Fruit fly (Drosophila melanogaster) Kc167 (cell line): ENCODE data around the gene CG13004.

Experiments
- Myc ChIP-seq: fragments of >200 bp; optimal IDR thresholded peaks from 2 replicates; lab custom pipeline; 2017; ENCODE audit warnings: missing external identifiers
- Sin3A ChIP-seq: fragments of >200 bp; optimal IDR thresholded peaks from 2 replicates; lab custom pipeline; 2018; ENCODE audit warnings: missing external identifiers
- h ChIP-seq: fragments of >200 bp; optimal IDR thresholded peaks from 3 replicates; lab custom pipeline; 2018; ENCODE audit warnings: missing external identifiers
- insv ChIP-seq: fragments of >200 bp; optimal IDR thresholded peaks from 3 replicates; lab custom pipeline; 2018; ENCODE audit warnings: missing external identifiers
- psq ChIP-seq: fragments of >200 bp; optimal IDR thresholded peaks from 2 replicates; lab custom pipeline; 2017; ENCODE audit warnings: missing external identifiers
- ttk ChIP-seq: sonication (Bioruptor generic); optimal IDR thresholded peaks from 2 replicates; lab custom pipeline; 2017; ENCODE audit warnings: missing external identifiers

CG13004 gene

DNA sequence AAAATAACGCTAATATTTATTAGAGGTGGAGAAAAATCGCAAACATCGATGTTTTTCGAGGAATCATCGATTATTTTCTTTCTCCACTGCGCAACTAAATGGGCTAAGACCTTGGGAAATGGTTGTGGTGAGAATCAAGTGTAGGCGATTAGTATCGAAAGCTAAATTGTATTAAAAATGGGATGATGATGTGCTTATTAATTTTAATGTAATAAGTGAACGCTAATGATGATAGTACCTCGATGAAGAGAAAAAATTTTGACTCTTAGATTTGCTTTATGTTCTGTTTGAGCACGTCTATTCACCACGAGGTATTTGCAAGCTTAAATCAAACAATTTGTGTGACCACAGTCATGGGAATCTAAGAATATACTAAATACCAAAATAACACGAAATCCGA, 32.0 kb downstream of the CG13004 start, which contains the start of the genes Rai1 and CG13005:
TSS of gene Rai1 (minus strand) at position 46 of the 400 bp plus-strand sequence.
TSS of gene CG13005 (plus strand) at position 352 of the 400 bp plus-strand sequence.
- no peak for TF ChIP-seq h (lab: Kevin White, UChicago)
- no peak for TF ChIP-seq ttk (lab: Kevin White, UChicago)
- TF ChIP-seq Myc (lab: Kevin White, UChicago), result no peak
- no peak for TF ChIP-seq Sin3A (lab: Kevin White, UChicago)
- no peak for TF ChIP-seq insv
- no peak for TF ChIP-seq psq (lab: Kevin White, UChicago)

DNA sequence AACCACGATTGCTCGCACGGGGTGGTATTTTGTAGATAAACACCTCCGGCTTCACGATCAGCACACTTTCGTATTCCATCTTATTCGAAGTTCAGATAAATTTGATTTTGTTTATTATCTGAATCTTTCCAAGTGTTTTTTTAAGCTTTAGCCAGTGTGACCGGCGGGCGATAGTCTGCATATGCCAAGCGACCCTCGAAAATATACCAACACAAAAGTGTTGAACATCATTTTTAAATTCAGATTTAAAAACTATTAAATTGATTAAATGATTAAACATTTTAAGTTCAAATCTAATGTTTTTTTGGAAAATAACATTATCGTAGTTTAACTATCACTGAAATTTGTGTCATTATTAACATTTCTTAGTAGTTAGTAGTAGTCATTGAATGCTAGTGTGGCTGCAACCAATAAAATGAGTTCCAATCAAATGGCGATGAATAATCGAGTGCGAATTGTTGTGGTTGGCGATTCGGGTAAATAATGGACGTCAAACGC, 34.7 kb downstream of the CG13004 start, which contains the start of the genes CG9132 and CG4789:
TSS of gene CG9132 (minus strand) at position 181 of the 498 bp plus-strand sequence.
TSS of gene CG4789 (plus strand) at position 401 of the 498 bp plus-strand sequence.
- no peak for TF ChIP-seq Myc (lab: Kevin White, UChicago)
- TF ChIP-seq psq (lab: Kevin White, UChicago), result no peak
- no peak for TF ChIP-seq ttk (lab: Kevin White, UChicago)
- no peak for TF ChIP-seq h (lab: Kevin White, UChicago)
- no peak for TF ChIP-seq Sin3A (lab: Kevin White, UChicago)
- TF ChIP-seq insv, result no peak

DNA sequence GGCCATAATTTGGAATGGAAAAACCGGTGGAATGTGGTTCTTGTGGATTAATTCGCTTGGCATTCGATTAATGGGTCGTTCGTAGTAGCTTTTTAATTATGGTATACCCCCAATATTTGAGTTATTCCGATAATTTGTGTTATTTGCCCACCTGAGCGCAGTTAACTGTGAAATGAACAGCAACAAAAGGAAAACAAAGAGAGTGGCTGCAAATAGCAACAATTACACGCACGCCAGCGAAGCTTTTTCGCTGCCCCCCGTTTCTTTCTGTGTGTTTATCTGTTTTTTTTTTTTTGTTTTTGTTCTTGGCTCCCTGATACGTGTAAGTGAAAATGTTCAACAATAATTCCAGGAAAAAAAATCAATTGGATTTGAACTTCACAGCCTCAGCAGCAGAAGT, 35.4 kb downstream of the CG13004 start:
- TF ChIP-seq h (lab: Kevin White, UChicago) (no peak), ttk (lab: Kevin White, UChicago) (no peak), Myc (lab: Kevin White, UChicago) (no peak), psq (lab: Kevin White, UChicago) (no peak), insv (no peak), Sin3A (lab: Kevin White, UChicago) (no peak)

DNA sequence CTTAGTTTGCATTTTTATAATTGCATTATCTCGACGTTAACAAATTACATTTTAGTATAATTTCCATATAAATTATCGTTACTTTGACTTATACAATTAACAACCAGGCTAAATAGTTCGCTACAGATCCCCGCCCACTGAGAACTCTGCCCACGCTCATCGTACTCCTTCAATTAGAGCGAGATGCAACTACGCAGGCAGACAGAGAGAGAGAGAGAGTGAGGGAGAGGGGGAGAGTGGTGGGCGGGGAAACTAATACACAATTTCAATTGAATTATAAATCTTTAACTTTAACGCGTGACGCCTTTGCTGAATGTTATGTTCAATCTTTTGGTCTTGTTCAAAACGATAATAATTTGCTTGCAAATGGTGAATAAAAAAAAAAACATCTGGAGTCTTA, 37.2 kb downstream of the CG13004 start:
- no peak for TF ChIP-seq ttk (lab: Kevin White, UChicago)
- TF ChIP-seq Sin3A (lab: Kevin White, UChicago), result no peak
- TF ChIP-seq h (lab: Kevin White, UChicago), result no peak
- no peak for TF ChIP-seq psq (lab: Kevin White, UChicago)
- TF ChIP-seq Myc (lab: Kevin White, UChicago), result no peak
- TF ChIP-seq insv, result no peak

DNA sequence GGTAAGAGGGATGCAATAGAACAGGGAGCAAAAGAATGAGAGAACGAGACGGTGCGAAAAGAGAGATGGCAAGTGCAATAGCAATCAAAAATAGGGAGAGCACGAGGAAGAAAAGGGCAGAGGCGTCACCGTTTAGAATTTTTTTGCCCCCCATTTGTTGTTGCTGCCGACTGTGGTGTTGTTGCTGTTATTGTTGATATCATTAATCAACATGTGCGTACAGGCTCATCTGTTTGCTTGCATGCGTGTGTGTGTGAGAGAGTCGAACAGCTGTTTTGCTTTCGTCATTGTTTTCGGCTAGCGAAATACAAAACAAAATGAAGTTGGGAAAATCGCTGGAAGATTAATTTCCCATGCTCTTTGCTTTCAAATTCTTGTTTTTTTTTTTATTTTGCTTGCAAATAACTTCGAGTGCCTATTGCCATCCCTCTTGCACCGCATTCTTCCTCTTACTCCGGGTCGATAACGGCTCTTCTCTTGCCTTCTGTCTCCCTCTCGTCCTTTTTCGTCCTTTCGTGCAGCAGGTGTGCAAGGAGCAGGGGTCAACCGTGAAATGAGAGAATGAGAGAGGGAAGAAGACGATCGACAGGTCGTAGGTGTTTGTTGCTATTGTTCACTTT, 42.1 kb downstream of the CG13004 start:
- no peak for TF ChIP-seq psq (lab: Kevin White, UChicago)

DNA sequence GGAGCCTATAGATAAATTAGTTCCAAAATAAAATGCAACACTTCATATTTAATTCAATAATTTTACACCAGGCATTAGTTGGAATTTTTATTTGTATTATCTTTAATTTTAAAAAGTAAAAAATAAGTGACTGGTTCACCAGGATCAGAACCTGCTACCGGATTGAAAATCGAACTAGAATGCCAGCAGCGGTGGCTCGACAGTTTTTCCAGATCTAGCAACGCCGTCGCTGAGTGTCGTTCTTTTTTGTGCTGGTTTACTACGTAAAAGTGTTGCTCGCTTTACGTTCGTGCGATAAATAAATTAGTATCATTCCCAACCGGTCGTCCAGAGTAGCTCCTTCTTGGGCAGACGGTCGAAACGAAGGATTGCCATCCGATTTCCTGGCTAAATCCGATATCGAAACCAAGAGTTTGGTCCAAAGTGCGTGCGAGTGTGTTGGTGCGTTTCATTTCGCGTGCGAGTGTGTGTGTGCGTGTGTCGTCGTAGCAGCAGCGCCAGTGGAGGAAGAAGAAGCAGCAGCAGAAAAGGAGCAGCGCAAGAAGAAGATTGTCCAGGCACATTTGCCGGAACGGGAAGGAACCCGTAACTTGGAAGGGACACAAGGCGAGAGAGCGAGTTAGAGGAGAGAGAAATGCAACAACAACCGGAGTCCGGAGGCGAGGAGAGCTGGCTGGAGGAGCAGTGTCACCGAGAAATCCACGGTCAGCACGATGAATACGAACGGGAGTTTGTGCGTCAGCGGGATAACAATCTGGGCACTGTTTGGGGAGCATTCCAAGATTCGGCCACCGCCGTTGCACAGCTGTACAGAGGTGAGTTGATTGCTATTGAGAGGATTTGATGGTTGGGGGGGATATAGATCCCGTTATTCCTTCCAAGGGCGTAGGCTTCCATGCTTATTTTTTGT, 43.1 kb downstream of the CG13004 start, which contains the start of gene CG4768:
TSS of gene CG4768 (plus strand) at position 200 of the 910 bp plus-strand sequence.
- no peak for TF ChIP-seq Myc (lab: Kevin White, UChicago)
- no peak for TF ChIP-seq insv
- TF ChIP-seq h (lab: Kevin White, UChicago), result no peak
- no peak for TF ChIP-seq psq (lab: Kevin White, UChicago)
- no peak for TF ChIP-seq Sin3A (lab: Kevin White, UChicago)

DNA sequence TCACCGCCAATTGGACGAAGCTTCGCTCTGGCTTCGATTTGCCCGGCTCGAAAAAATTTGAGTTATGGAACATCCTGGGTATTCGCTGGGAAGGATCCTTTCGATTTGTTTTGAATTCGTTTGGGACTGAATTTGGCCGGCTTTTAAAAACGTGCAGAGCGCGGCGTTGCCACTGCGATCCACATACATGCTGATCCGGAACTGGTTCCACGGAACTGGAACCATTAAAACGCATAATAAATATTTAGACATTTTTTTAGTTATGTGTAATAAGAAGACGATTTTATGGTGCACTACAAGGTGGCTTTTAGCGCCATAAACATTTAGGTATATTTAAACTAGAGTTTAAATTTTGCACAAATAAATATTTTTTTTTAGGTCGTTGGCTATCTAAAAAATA, 44.3 kb downstream of the CG13004 start, which contains the start of gene Rrp45:
TSS of gene Rrp45 (minus strand) at position 209 of the 400 bp plus-strand sequence.
- TF ChIP-seq psq (lab: Kevin White, UChicago) (no peak), ttk (lab: Kevin White, UChicago) (no peak), Sin3A (lab: Kevin White, UChicago) (no peak)

DNA sequence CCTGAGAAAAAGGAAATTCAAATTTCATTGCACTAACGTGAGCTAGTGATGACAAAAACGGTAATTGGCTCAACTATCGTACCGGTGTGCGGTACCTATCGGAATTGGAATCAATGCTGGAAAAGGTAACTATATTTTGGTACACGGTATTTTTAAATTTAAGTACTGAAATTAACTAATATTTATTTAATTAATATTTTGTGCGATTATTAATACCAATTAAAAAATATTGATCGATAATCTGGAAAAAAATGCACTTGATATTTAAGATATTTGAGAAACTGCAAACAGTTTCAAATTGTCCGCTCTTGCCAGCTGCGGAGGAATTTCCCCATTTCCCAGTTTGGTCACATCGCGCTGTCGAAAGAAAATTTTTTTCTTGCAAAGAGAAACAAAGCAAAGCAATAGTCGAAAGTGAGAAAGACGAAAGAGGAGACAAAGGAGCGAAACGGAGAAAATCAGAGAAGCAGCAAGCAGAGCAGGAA, 47.9 kb downstream of the CG13004 start:
- TF ChIP-seq insv, result no peak

DNA sequence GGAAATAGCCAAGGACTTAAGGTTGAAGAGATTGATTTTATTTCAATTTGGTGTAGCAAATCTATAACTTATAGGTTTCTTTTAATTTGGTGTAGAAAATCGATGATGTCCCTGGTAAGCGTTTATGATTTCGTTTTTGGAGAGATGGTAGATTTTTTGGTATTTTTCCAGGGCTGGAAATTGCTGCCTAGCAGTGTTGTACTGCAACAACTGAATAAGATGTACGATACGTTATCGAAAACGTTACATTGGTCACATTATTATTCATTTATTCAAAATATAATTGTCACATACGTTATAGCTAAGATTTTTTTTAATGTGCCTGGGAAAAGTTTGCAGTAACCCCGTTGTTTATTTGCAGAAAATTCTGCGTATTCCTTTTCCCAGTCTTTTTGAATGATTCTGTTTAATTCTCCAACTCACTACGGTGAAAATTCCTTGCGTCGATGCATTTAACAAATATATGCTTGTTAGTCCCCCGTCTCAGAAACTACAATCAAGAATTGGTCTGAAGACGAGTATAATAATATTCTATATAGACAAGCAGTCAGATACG, 48.4 kb downstream of the CG13004 start, which contains the start of the genes CG9609 and Sap30:
TSS of gene CG9609 (minus strand) at position 149 of the 556 bp plus-strand sequence.
TSS of gene Sap30 (plus strand) at position 424 of the 556 bp plus-strand sequence.
- no peak for TF ChIP-seq Sin3A (lab: Kevin White, UChicago)
- no peak for TF ChIP-seq psq (lab: Kevin White, UChicago)
- no peak for TF ChIP-seq h (lab: Kevin White, UChicago)
- no peak for TF ChIP-seq Myc (lab: Kevin White, UChicago)
- TF ChIP-seq ttk (lab: Kevin White, UChicago), result no peak
- TF ChIP-seq insv, result no peak

DNA sequence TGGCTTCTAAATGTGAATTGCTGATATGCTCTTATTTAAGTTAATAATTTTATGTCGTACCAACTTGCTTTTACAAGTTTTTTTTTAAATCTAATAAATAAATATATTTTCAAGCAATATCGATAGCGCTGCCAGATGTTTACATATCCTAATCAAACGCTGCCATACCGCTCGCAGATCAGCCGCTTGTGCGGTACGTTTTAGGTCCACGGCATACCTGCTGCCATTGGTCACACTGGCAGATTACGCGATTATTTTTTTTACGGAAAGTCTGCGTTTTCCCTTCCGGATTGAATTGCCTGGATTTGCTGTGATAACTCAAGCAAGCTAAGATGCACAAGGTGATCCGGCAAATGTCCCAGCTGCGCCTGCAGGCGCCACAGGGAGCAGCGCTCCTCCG, 51.6 kb downstream of the CG13004 start, which contains the start of gene mRpL22:
TSS of gene mRpL22 (plus strand) at position 191 of the 400 bp plus-strand sequence.
- TF ChIP-seq Myc (lab: Kevin White, UChicago) (no peak), insv (no peak), h (lab: Kevin White, UChicago) (no peak), ttk (lab: Kevin White, UChicago) (no peak), Sin3A (lab: Kevin White, UChicago) (no peak), psq (lab: Kevin White, UChicago) (no peak)

DNA sequence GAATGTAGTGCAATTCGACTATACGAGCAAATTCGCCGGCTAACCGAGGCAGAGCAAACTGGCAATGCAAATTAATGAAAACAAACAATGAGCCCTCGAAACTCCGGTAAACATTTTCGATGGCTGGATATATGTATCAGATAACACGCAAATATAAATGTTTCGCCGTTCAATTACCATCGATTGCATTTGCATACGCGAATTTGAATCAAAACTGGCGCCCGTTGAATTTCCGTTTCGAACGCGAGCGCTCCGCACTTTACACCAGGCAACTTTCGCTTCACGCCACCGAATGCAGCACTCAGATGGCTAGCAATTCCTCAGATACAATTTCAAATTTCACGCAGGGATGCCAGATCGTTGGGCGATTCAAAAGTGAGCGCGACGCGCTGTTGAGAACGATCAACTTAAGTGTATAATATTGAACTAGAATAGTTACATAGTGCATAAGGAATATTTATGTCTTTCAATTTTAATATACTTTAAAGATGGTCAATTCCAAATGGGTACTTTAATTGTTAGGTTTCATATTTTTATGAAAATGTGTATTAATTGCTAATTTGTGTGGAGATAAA, 52.1 kb downstream of the CG13004 start, which contains the start of gene if:
TSS of gene if (minus strand) at position 294 of the 575 bp plus-strand sequence.
- TF ChIP-seq ttk (lab: Kevin White, UChicago) (no peak), psq (lab: Kevin White, UChicago) (no peak), Myc (lab: Kevin White, UChicago) (no peak), insv (no peak), h (lab: Kevin White, UChicago) (no peak), Sin3A (lab: Kevin White, UChicago) (no peak)
